Worm (Caenorhabditis elegans): ENCODE data around the gene taf-3.

DNA sequence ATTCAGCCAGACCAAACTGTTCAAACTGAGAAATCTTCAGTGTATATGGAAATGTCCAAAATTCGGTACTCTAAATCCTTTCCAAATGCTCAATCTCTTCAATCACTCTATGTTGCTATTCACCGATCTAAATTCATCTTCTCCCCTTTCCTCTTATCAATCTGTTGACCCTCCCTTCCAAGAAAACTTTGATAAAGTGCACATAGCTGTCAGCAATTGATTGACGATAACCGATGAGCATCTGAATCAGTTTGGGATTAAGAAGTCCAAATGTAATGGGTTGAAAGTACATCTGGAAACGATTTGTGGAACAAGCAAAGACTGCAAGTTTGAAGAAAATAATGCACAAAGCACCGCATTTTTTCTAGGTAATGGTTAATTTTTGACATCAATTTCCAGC lies 57.7 kb downstream of the taf-3 start:
- no peak for TF ChIP-seq npax-4 (tag; optimal IDR thresholded peaks at IDR 0.05)
- no peak for TF ChIP-seq eyg-1 (tag; optimal IDR thresholded peaks at IDR 0.05)
- TF ChIP-seq ceh-18 (tag; optimal IDR thresholded peaks at IDR 0.05), result no peak
- no peak for TF ChIP-seq elt-2 (tag; optimal IDR thresholded peaks at IDR 0.05)
- TF ChIP-seq ref-2 (tag; optimal IDR thresholded peaks at IDR 0.05), result no peak
- TF ChIP-seq zip-5 (tag; optimal IDR thresholded peaks at IDR 0.05), result no peak
- TF ChIP-seq dve-1 (tag; optimal IDR thresholded peaks at IDR 0.05), result no peak
- TF ChIP-seq fax-1 (tag; optimal IDR thresholded peaks at IDR 0.05), result no peak
- TF ChIP-seq sdc-2 (tag; optimal IDR thresholded peaks at IDR 0.05), result no peak
- TF ChIP-seq ceh-14 (tag; optimal IDR thresholded peaks at IDR 0.05), result no peak
- no peak for TF ChIP-seq ets-4 (tag; optimal IDR thresholded peaks at IDR 0.05)
- no peak for TF ChIP-seq tbx-2 (tag; optimal IDR thresholded peaks at IDR 0.05)
- no peak for TF ChIP-seq ceh-9 (tag; optimal IDR thresholded peaks at IDR 0.05)

Data from whole organism, late embryonic.